Worm (Caenorhabditis elegans) whole organism, late embryonic: Measurements from ENCODE around the gene srx-62.

Experiments
- C08G9.2 ChIP-seq: sonication (generic microtip); optimal IDR thresholded peaks from 2 replicates; lab custom pipeline; 2016; ENCODE audit warnings: mild to moderate bottlenecking, missing genetic modification characterization, moderate library complexity, missing compliant biosample characterization
- C38D4.7 ChIP-seq: fragments of 200-800 bp; sonication (Bioruptor generic); optimal IDR thresholded peaks from 2 replicates; lab custom pipeline; 2018; ENCODE audit warnings: mild to moderate bottlenecking, missing genetic modification characterization, moderate library complexity, missing compliant biosample characterization
- K02D7.2 ChIP-seq: sonication (generic microtip); optimal IDR thresholded peaks from 2 replicates; lab custom pipeline; 2017; ENCODE audit warnings: mild to moderate bottlenecking, missing genetic modification characterization, missing compliant biosample characterization
- K09A11.1 ChIP-seq: sonication (generic microtip); optimal IDR thresholded peaks from 2 replicates; lab custom pipeline; 2017; ENCODE audit warnings: antibody characterized with exemption, mild to moderate bottlenecking, missing genetic modification characterization, missing compliant biosample characterization; ENCODE audit not compliant: insufficient read depth
- Y22D7AL.16 ChIP-seq: sonication (generic microtip); optimal IDR thresholded peaks from 2 replicates; lab custom pipeline; 2016; ENCODE audit warnings: missing genetic modification characterization, missing compliant biosample characterization
- ahr-1 ChIP-seq: sonication (generic microtip); optimal IDR thresholded peaks from 2 replicates; lab custom pipeline; 2016; ENCODE audit warnings: missing genetic modification characterization, missing compliant biosample characterization
- ceh-14 ChIP-seq: sonication (generic microtip); optimal IDR thresholded peaks from 2 replicates; lab custom pipeline; 2016; ENCODE audit warnings: missing genotype, missing genetic modification characterization, missing compliant biosample characterization
- ceh-19 ChIP-seq: fragments of 200-800 bp; sonication (Bioruptor generic); optimal IDR thresholded peaks from 2 replicates; lab custom pipeline; 2018; ENCODE audit warnings: mild to moderate bottlenecking, missing genetic modification characterization, missing compliant biosample characterization
- ceh-22 ChIP-seq: sonication (generic microtip); optimal IDR thresholded peaks from 2 replicates; lab custom pipeline; 2017; ENCODE audit warnings: missing biosample characterization, missing genetic modification characterization
- ceh-24 ChIP-seq: sonication (generic microtip); optimal IDR thresholded peaks from 2 replicates; lab custom pipeline; 2016; ENCODE audit warnings: mild to moderate bottlenecking, missing genetic modification characterization, missing compliant biosample characterization
- ceh-30 ChIP-seq: fragments of 150-350 bp; optimal IDR thresholded peaks from 2 replicates; lab custom pipeline; 2014; ENCODE audit warnings: missing biosample characterization, missing genetic modification characterization
- ceh-31 ChIP-seq: sonication (generic microtip); optimal IDR thresholded peaks from 2 replicates; lab custom pipeline; 2016; ENCODE audit warnings: missing genetic modification characterization, missing compliant biosample characterization
- ceh-34 ChIP-seq: sonication (generic microtip); optimal IDR thresholded peaks from 2 replicates; lab custom pipeline; 2016; ENCODE audit warnings: mild to moderate bottlenecking, missing genetic modification characterization, missing compliant biosample characterization
- ceh-45 ChIP-seq: fragments of 200-800 bp; sonication (Bioruptor generic); IDR thresholded peaks from 2 replicates; pipeline ENCODE4 v1.3.6; 2022; ENCODE audit warnings: missing genetic modification reagents, missing genetic modification characterization, missing compliant biosample characterization
- ceh-9 ChIP-seq: sonication (generic microtip); optimal IDR thresholded peaks from 2 replicates; lab custom pipeline; 2016; ENCODE audit warnings: mild to moderate bottlenecking, missing genetic modification characterization, inconsistent platforms, missing compliant biosample characterization
- dmd-4 ChIP-seq: sonication (generic microtip); optimal IDR thresholded peaks from 2 replicates; lab custom pipeline; 2016; ENCODE audit warnings: borderline replicate concordance, missing genetic modification characterization, missing compliant biosample characterization
- eyg-1 ChIP-seq: sonication (generic microtip); optimal IDR thresholded peaks from 2 replicates; lab custom pipeline; 2016; ENCODE audit warnings: missing genotype, missing genetic modification characterization, missing compliant biosample characterization
- fkh-6 ChIP-seq: sonication (generic microtip); optimal IDR thresholded peaks from 2 replicates; lab custom pipeline; 2016; ENCODE audit warnings: missing genetic modification characterization, missing compliant biosample characterization
- hlh-13 ChIP-seq: fragments of 200-800 bp; sonication (Bioruptor generic); optimal IDR thresholded peaks from 2 replicates; lab custom pipeline; 2018; ENCODE audit warnings: mild to moderate bottlenecking, missing genetic modification characterization, missing compliant biosample characterization
- hlh-15 ChIP-seq: sonication (generic microtip); optimal IDR thresholded peaks from 2 replicates; lab custom pipeline; 2016; ENCODE audit warnings: missing genetic modification characterization, missing compliant biosample characterization
- hlh-30 ChIP-seq: sonication (generic microtip); optimal IDR thresholded peaks from 2 replicates; lab custom pipeline; 2017; ENCODE audit warnings: antibody characterized with exemption, missing genetic modification characterization, missing compliant biosample characterization; ENCODE audit not compliant: insufficient read depth
- lin-11 ChIP-seq: fragments of 200-800 bp; sonication (Bioruptor generic); optimal IDR thresholded peaks from 2 replicates; lab custom pipeline; 2018; ENCODE audit warnings: mild to moderate bottlenecking, missing genetic modification characterization, missing compliant biosample characterization
- mec-3 ChIP-seq: sonication (generic microtip); optimal IDR thresholded peaks from 2 replicates; lab custom pipeline; 2016; ENCODE audit warnings: borderline replicate concordance, missing genetic modification characterization, missing compliant biosample characterization
- nfya-1 ChIP-seq: sonication (generic microtip); optimal IDR thresholded peaks from 2 replicates; lab custom pipeline; 2017; ENCODE audit warnings: missing genetic modification characterization, mild to moderate bottlenecking, missing compliant biosample characterization, antibody characterized with exemption, moderate library complexity
- npax-4 ChIP-seq: sonication (generic microtip); optimal IDR thresholded peaks from 2 replicates; lab custom pipeline; 2016; ENCODE audit warnings: missing genetic modification characterization, missing compliant biosample characterization
- odd-2 ChIP-seq: sonication (generic microtip); optimal IDR thresholded peaks from 2 replicates; lab custom pipeline; 2017; ENCODE audit warnings: antibody characterized with exemption, mild to moderate bottlenecking, missing genetic modification characterization, missing compliant biosample characterization
- pat-9 ChIP-seq: fragments of 200-800 bp; sonication (Bioruptor generic); optimal IDR thresholded peaks from 2 replicates; lab custom pipeline; 2018; ENCODE audit warnings: mild to moderate bottlenecking, missing genetic modification characterization, moderate library complexity, missing compliant biosample characterization
- pha-4 ChIP-seq: fragments of 150-350 bp; optimal IDR thresholded peaks from 2 replicates; lab custom pipeline; 2018; ENCODE audit warnings: missing biosample characterization, missing genetic modification reagents, missing genetic modification characterization
- pqm-1 ChIP-seq: sonication (generic microtip); optimal IDR thresholded peaks from 2 replicates; lab custom pipeline; 2016; ENCODE audit warnings: missing genetic modification characterization, missing compliant biosample characterization
- pros-1 ChIP-seq: fragments of 150-350 bp; optimal IDR thresholded peaks from 2 replicates; lab custom pipeline; 2014; ENCODE audit warnings: missing biosample characterization, missing genetic modification reagents, missing genetic modification characterization
- ref-2 ChIP-seq: sonication (generic microtip); optimal IDR thresholded peaks from 2 replicates; lab custom pipeline; 2016; ENCODE audit warnings: missing genetic modification characterization, missing compliant biosample characterization
- rnt-1 ChIP-seq: sonication (generic microtip); optimal IDR thresholded peaks from 2 replicates; lab custom pipeline; 2016; ENCODE audit warnings: missing genetic modification characterization, missing compliant biosample characterization
- sdc-2 ChIP-seq: sonication (generic microtip); optimal IDR thresholded peaks from 2 replicates; lab custom pipeline; 2016; ENCODE audit warnings: missing genotype, missing genetic modification characterization, missing compliant biosample characterization
- sox-4 ChIP-seq: sonication (generic microtip); optimal IDR thresholded peaks from 2 replicates; lab custom pipeline; 2017; ENCODE audit warnings: mild to moderate bottlenecking, missing genetic modification characterization, inconsistent platforms, missing compliant biosample characterization
- tbx-2 ChIP-seq: sonication (generic microtip); optimal IDR thresholded peaks from 2 replicates; lab custom pipeline; 2016; ENCODE audit warnings: missing genetic modification characterization, missing compliant biosample characterization
- tbx-7 ChIP-seq: sonication (generic microtip); optimal IDR thresholded peaks from 2 replicates; lab custom pipeline; 2016; ENCODE audit warnings: missing genotype, missing genetic modification characterization, missing compliant biosample characterization
- ttx-3 ChIP-seq: sonication (generic microtip); optimal IDR thresholded peaks from 2 replicates; lab custom pipeline; 2016; ENCODE audit warnings: missing genetic modification reagents, missing genetic modification characterization, missing compliant biosample characterization
- unc-42 ChIP-seq: sonication (generic microtip); optimal IDR thresholded peaks from 2 replicates; lab custom pipeline; 2016; ENCODE audit warnings: missing genotype, missing genetic modification characterization, missing compliant biosample characterization
- unc-86 ChIP-seq: sonication (generic microtip); optimal IDR thresholded peaks from 2 replicates; lab custom pipeline; 2016; ENCODE audit warnings: missing genetic modification characterization, missing compliant biosample characterization
- ztf-16 ChIP-seq: sonication (generic microtip); optimal IDR thresholded peaks from 2 replicates; lab custom pipeline; 2017; ENCODE audit warnings: missing genetic modification characterization, missing compliant biosample characterization

The srx-62 gene

DNA sequence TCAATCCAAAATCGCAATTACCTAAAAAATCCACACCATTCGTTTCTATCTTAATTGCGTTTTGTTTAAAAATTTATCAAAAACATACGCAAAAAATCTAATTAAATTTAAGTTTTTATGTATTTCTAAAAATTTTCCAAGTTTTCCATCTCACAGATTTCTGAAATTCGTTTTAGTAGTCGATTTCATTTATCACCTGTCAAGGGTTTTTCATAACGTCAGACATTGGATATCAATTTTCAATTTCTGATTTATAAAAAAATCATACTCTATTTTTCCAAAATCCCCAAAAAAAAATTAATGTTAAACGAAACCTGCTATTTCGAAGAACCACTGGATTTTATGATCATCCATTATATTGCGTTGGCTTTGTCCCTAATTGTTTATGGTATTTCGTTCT, 14.4 kb upstream of the srx-62 start, which contains the start of gene srh-4:
Gene srh-4 (plus strand): TSS at position 301 of the 400 bp plus-strand sequence.
- TF ChIP-seq ceh-19 (GFP tag; lab: Kevin White, UChicago) (no peak), ceh-14 (no peak), pqm-1 (tag; lab: Kevin White, UChicago) (no peak)

DNA sequence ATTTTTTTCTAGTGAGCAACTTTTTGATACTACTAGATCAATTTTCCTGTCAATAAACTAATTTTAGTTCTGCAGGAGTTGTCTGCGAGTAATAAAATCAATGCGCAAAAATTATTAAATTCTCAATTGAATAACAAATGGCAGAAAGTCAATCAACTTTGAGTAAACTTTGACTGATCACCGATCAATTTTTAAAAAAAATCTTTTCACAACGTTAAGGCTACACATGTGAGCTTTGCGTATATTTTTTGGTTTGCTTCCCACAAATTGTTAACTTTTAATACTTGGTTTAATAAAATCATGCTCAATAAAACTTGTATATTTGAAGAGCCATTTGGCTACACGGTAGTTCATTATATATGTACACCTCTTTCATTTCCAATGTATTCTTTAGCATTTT, 12.2 kb upstream of the srx-62 start, which contains the start of gene srh-7:
Gene srh-7 (plus strand): TSS at position 301 of the 400 bp plus-strand sequence.
- TF ChIP-seq C38D4.7 (GFP tag; lab: Kevin White, UChicago) = no peak
- TF ChIP-seq ceh-19 (GFP tag; lab: Kevin White, UChicago) = no peak
- no peak for TF ChIP-seq nfya-1 (tag; lab: Kevin White, UChicago)
- TF ChIP-seq tbx-2 (tag; lab: Kevin White, UChicago) = no peak
- no peak for TF ChIP-seq ztf-16 (tag; lab: Kevin White, UChicago)
- no peak for TF ChIP-seq sdc-2 (tag; lab: Kevin White, UChicago)

DNA sequence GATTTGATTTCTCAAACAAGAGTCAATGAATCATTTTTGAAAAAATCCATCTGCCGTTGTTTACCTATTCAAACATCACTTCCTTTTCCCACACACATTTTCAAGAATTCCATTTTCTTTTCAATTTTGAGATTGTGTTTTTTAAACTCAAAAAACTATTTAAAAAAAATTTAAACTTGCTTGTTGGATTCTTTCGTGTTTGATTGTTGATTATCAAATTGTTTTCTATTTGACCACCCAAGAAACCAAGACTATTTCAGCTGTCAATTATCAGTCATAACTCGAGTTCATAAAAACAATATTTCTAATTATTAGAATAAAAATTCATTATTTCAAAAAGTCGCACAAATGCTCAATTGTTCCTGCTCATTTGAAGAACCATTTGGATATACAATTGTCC, 9.5 kb upstream of the srx-62 start, which contains the start of gene srh-8:
Gene srh-8 (plus strand): TSS at position 301 of the 400 bp plus-strand sequence.
- TF ChIP-seq K02D7.2 (no peak), ceh-45 (GFP tag; lab: Robert Waterston, UW) (no peak), hlh-15 (tag; lab: Kevin White, UChicago) (no peak), ceh-19 (GFP tag; lab: Kevin White, UChicago) (no peak), rnt-1 (tag; lab: Kevin White, UChicago) (no peak)

- TF ChIP-seq hlh-15 (tag; lab: Kevin White, UChicago) (no peak), ahr-1 (tag; lab: Kevin White, UChicago) (no peak), ceh-14 (no peak), ceh-24 (tag; lab: Kevin White, UChicago) (no peak), K09A11.1 (no peak), fkh-6 (tag; lab: Kevin White, UChicago) (no peak), unc-42 (tag; lab: Kevin White, UChicago) (no peak), lin-11 (no peak)
Measured at ce11 chrV:4004577-4004976, 8.8 kb upstream of the srx-62 start.

DNA sequence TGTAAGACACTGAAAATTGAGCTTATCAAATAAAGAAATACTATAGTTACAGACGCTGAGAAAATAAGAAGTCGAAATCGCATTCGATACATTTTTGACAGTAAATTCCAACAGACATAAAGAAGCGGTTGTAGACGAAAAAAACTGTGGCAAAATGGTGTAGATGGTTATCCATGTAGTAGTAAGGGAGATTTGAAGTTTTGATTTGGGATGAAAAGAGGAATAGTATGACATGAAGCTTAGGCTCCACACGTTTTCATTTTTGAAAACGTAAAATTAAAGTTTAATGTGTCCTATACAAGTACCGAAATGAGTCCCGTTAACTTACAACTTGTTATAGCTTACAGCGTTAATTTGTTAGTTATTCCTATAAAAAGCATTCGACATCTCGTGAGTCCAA, 1.7 kb downstream of the srx-62 start, which contains the start of gene K09D9.9:
Gene K09D9.9 (minus strand): TSS at position 101 of the 400 bp plus-strand sequence.
- TF ChIP-seq ttx-3 (tag; lab: Kevin White, UChicago) (no peak), pqm-1 (tag; lab: Kevin White, UChicago) (no peak), pat-9 (tag; lab: Kevin White, UChicago) (no peak), hlh-13 (GFP tag; lab: Kevin White, UChicago) (no peak), tbx-2 (tag; lab: Kevin White, UChicago) (no peak), ceh-34 (tag; lab: Kevin White, UChicago) (no peak), ceh-30 (tag; lab: Kevin White, UChicago) (no peak), ceh-31 (tag; lab: Kevin White, UChicago) (no peak), ceh-9 (tag; lab: Kevin White, UChicago) (no peak), npax-4 (tag; lab: Kevin White, UChicago) (no peak), odd-2 (tag; lab: Kevin White, UChicago) (no peak), C08G9.2 (tag; lab: Kevin White, UChicago) (no peak), sox-4 (tag; lab: Kevin White, UChicago) (no peak), ref-2 (no peak), sdc-2 (tag; lab: Kevin White, UChicago) (no peak)

DNA sequence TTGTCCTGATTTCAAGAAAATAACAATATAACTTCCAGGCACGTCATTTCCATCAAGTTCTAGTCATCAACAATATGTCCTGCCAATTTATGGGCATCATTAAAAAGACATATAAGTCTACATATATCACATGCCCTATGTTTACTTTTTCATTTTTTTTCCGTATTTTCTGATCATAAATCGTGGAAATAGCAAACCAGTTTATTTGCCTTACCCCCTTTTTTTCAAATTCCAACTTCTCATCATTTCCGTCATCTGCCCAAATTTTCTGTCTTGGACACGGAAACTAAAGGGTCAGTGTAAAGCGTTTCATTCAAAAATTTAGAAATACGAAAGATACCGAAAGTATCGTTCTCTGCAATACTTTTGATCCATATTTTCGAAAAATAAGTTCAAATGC, 3.4 kb downstream of the srx-62 start:
- TF ChIP-seq tbx-7 (no peak), pha-4 (tag; lab: Kevin White, UChicago) (no peak), fkh-6 (tag; lab: Kevin White, UChicago) (no peak), mec-3 (no peak), eyg-1 (no peak), dmd-4 (no peak), pros-1 (no peak), hlh-30 (tag; lab: Kevin White, UChicago) (no peak), Y22D7AL.16 (tag; lab: Kevin White, UChicago) (no peak), K02D7.2 (no peak), unc-42 (tag; lab: Kevin White, UChicago) (no peak), ceh-22 (tag; lab: Kevin White, UChicago) (no peak), ceh-14 (no peak), ceh-31 (tag; lab: Kevin White, UChicago) (no peak), ceh-45 (GFP tag; lab: Robert Waterston, UW) (no peak), unc-86 (tag; lab: Kevin White, UChicago) (no peak), nfya-1 (tag; lab: Kevin White, UChicago) (no peak)
